Worm (Caenorhabditis elegans): Measurements from ENCODE around the gene dod-22.

DNA sequence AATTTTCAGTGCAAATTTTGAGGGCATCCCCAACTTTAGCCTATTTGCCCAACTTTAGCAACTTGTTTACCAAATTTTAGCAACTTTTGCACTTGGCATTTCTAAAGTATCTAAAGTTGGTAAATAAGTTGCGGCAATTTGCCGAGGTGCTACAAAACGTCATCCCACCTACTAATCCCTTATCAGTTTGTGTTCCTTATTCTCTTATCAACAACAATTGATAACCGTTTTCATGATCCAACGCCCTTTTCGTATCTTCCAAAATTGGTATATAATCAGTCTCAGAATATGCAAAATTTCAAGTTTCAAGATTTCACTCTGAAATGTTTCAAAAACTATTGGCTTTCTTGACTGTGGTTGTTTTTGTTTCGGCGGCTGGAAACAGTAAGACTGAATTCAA is 8.2 kb downstream of the dod-22 start, which contains the start of gene F55G11.4:
- TF ChIP-seq tab-1 (GFP tag; IDR thresholded peaks at IDR 0.05) = no peak
- TF ChIP-seq ztf-23 (GFP tag; IDR thresholded peaks at IDR 0.05) = no peak
